Fruit fly (Drosophila melanogaster) whole organism, embryonic: ENCODE measurements around the gene sni.
A peak's percentile ranks its signal among the peaks of the same experiment; 100 is the strongest.

Experiments used
- CG10321 ChIP-seq: fragments of 200-800 bp; sonication (Bioruptor generic); IDR thresholded peaks from 2 replicates; pipeline ENCODE4 v1.3.6; 2022; ENCODE audit warnings: missing biosample characterization, missing genetic modification characterization
- CG10565 ChIP-seq: fragments of 200-800 bp; sonication (Bioruptor generic); optimal IDR thresholded peaks from 3 replicates; lab custom pipeline; 2016; ENCODE audit warnings: missing biosample characterization, mild to moderate bottlenecking, missing genetic modification characterization
- CG12236 ChIP-seq: fragments of 200-800 bp; sonication (Bioruptor generic); optimal IDR thresholded peaks from 2 replicates; lab custom pipeline; 2016; ENCODE audit warnings: missing biosample characterization, missing genetic modification characterization
- CG14667 ChIP-seq: fragments of 200-800 bp; sonication (Bioruptor generic); IDR thresholded peaks from 2 replicates; pipeline ENCODE4 v1.3.6; 2022; ENCODE audit warnings: missing biosample characterization, missing genetic modification characterization
- CG15514 ChIP-seq: fragments of 200-800 bp; sonication (Bioruptor generic); optimal IDR thresholded peaks from 3 replicates; lab custom pipeline; 2017; ENCODE audit warnings: missing biosample characterization, missing genetic modification characterization, mild to moderate bottlenecking, moderate library complexity, missing genetic modification reagents
- CG1602 ChIP-seq: fragments of 200-800 bp; sonication (Bioruptor generic); optimal IDR thresholded peaks from 3 replicates; lab custom pipeline; 2016; ENCODE audit warnings: missing biosample characterization, missing genetic modification characterization
- CG17385 ChIP-seq: fragments of 200-800 bp; sonication (Bioruptor generic); optimal IDR thresholded peaks from 3 replicates; lab custom pipeline; 2018; ENCODE audit warnings: missing biosample characterization, mild to moderate bottlenecking, missing genetic modification characterization
- CG2199 ChIP-seq: fragments of 200-800 bp; sonication (Bioruptor generic); IDR thresholded peaks from 3 replicates; pipeline ENCODE4 v1.3.6; 2022; ENCODE audit warnings: missing biosample characterization, missing genetic modification characterization
- CG4360 ChIP-seq: fragments of 200-800 bp; sonication (Bioruptor generic); IDR thresholded peaks from 2 replicates; pipeline ENCODE4 v1.3.6; 2022; ENCODE audit warnings: missing biosample characterization, missing genetic modification characterization
- CG4404 ChIP-seq: fragments of 200-800 bp; sonication (Bioruptor generic); IDR thresholded peaks from 2 replicates; pipeline ENCODE4 v1.3.6; 2022; ENCODE audit warnings: missing biosample characterization, missing genetic modification characterization
- CG5953 ChIP-seq: fragments of 200-800 bp; sonication (Bioruptor generic); IDR thresholded peaks from 2 replicates; pipeline ENCODE4 v1.3.6; 2022; ENCODE audit warnings: missing biosample characterization, missing genetic modification characterization
- CG6272 ChIP-seq: fragments of 200-800 bp; sonication (Bioruptor generic); IDR thresholded peaks from 2 replicates; pipeline ENCODE4 v1.3.6; 2022; ENCODE audit warnings: missing biosample characterization, missing genetic modification characterization
- CG6683 ChIP-seq: fragments of 200-800 bp; sonication (Bioruptor generic); optimal IDR thresholded peaks from 2 replicates; lab custom pipeline; 2017; ENCODE audit warnings: missing biosample characterization, mild to moderate bottlenecking, missing genetic modification characterization, missing genetic modification reagents
- CG7372 ChIP-seq: fragments of 200-800 bp; sonication (Bioruptor generic); IDR thresholded peaks from 2 replicates; pipeline ENCODE4 v1.3.6; 2022; ENCODE audit warnings: missing biosample characterization, missing genetic modification characterization
- CG7987 ChIP-seq: fragments of 200-800 bp; sonication (Bioruptor generic); optimal IDR thresholded peaks from 2 replicates; lab custom pipeline; 2018; ENCODE audit warnings: missing biosample characterization, mild to moderate bottlenecking, missing genetic modification characterization, moderate library complexity
- CG8478 ChIP-seq: fragments of >200 bp; optimal IDR thresholded peaks from 2 replicates; lab custom pipeline; 2018
- CG8765 ChIP-seq: fragments of 200-800 bp; sonication (Bioruptor generic); IDR thresholded peaks from 2 replicates; pipeline ENCODE4 v1.3.6; 2022; ENCODE audit warnings: missing biosample characterization, missing genetic modification characterization
- CG8924 ChIP-seq: fragments of 200-800 bp; optimal IDR thresholded peaks from 3 replicates; lab custom pipeline; 2019; ENCODE audit warnings: missing biosample characterization, mild to moderate bottlenecking, missing genetic modification characterization, moderate library complexity
- Dll ChIP-seq: fragments of 200-800 bp; sonication (Bioruptor generic); IDR thresholded peaks from 4 replicates; pipeline ENCODE4 v1.3.6; 2022; ENCODE audit warnings: missing biosample characterization, missing genetic modification characterization; ENCODE audit not compliant: partially characterized antibody
- HLH54F ChIP-seq: fragments of 200-800 bp; sonication (Bioruptor generic); optimal IDR thresholded peaks from 3 replicates; lab custom pipeline; 2016; ENCODE audit warnings: missing biosample characterization, missing genetic modification characterization
- Hey ChIP-seq: fragments of 200-800 bp; sonication (Bioruptor generic); optimal IDR thresholded peaks from 3 replicates; lab custom pipeline; 2018; ENCODE audit warnings: missing biosample characterization, mild to moderate bottlenecking, missing genetic modification characterization
- Lpt ChIP-seq: fragments of >200 bp; optimal IDR thresholded peaks from 2 replicates; lab custom pipeline; 2018; ENCODE audit warnings: missing biosample characterization, missing genetic modification characterization
- Rfx ChIP-seq: fragments of 200-800 bp; sonication (Bioruptor generic); IDR thresholded peaks from 2 replicates; pipeline ENCODE4 v1.3.6; 2022; ENCODE audit warnings: missing biosample characterization, missing genetic modification characterization
- Taf1 ChIP-seq: fragments of 200-800 bp; sonication (Bioruptor generic); IDR thresholded peaks from 2 replicates; pipeline ENCODE4 v1.3.6; 2022; ENCODE audit warnings: missing biosample characterization, missing genetic modification characterization
- Trl ChIP-seq, 3 experiments: fragments of >200 bp in 2 of 3; fragments of 200-800 bp in 1 of 3; sonication (Bioruptor generic) in 1 of 3; optimal IDR thresholded peaks; 2 replicates in 1 of 3; 3 replicates in 2 of 3; lab custom pipeline; 2016 to 2017; ENCODE audit warnings: missing biosample characterization in 1 of 3, missing genetic modification characterization in 1 of 3
- ab ChIP-seq: fragments of 200-800 bp; sonication (Bioruptor generic); optimal IDR thresholded peaks from 2 replicates; lab custom pipeline; 2016; ENCODE audit warnings: missing biosample characterization, missing genetic modification characterization
- amos ChIP-seq: fragments of 200-800 bp; sonication (Bioruptor generic); IDR thresholded peaks from 2 replicates; pipeline ENCODE4 v1.3.6; 2022; ENCODE audit warnings: missing biosample characterization, missing genetic modification characterization; ENCODE audit not compliant: partially characterized antibody
- bbx ChIP-seq: fragments of 200-800 bp; sonication (Bioruptor generic); IDR thresholded peaks from 2 replicates; pipeline ENCODE4 v1.3.6; 2022; ENCODE audit warnings: missing biosample characterization, missing genetic modification characterization; ENCODE audit not compliant: partially characterized antibody
- ci ChIP-seq: fragments of 200-800 bp; sonication (Bioruptor generic); IDR thresholded peaks from 3 replicates; pipeline ENCODE4 v1.3.6; 2022; ENCODE audit warnings: missing biosample characterization, missing genetic modification characterization
- cwo ChIP-seq: fragments of 200-800 bp; sonication (Bioruptor generic); optimal IDR thresholded peaks from 3 replicates; lab custom pipeline; 2017; ENCODE audit warnings: missing biosample characterization, missing genetic modification characterization, mild to moderate bottlenecking, moderate library complexity, missing genetic modification reagents
- dm ChIP-seq: fragments of 200-800 bp; sonication (Bioruptor generic); optimal IDR thresholded peaks from 3 replicates; lab custom pipeline; 2016; ENCODE audit warnings: missing biosample characterization, missing genetic modification characterization
- en ChIP-seq: fragments of 200-800 bp; sonication (Bioruptor generic); optimal IDR thresholded peaks from 2 replicates; lab custom pipeline; 2016; ENCODE audit warnings: missing biosample characterization, missing genetic modification characterization
- eve ChIP-seq, 2 experiments: fragments of >200 bp; optimal IDR thresholded peaks; 2 replicates each; lab custom pipeline; 2017; ENCODE audit warnings: missing biosample characterization in 2 of 2, missing genetic modification characterization in 2 of 2
- eyg ChIP-seq: fragments of 200-800 bp; sonication (Bioruptor generic); optimal IDR thresholded peaks from 3 replicates; lab custom pipeline; 2016; ENCODE audit warnings: missing biosample characterization, missing genetic modification characterization
- gce ChIP-seq: fragments of 200-800 bp; sonication (Bioruptor generic); IDR thresholded peaks from 3 replicates; pipeline ENCODE4 v1.3.6; 2022; ENCODE audit warnings: missing biosample characterization, missing genetic modification characterization
- grau ChIP-seq: fragments of 200-800 bp; optimal IDR thresholded peaks from 3 replicates; lab custom pipeline; 2019; ENCODE audit warnings: missing biosample characterization, mild to moderate bottlenecking, missing genetic modification characterization, moderate library complexity
- hkb ChIP-seq, 2 experiments: fragments of 200-800 bp in 1 of 2; fragments of >200 bp in 1 of 2; sonication (Bioruptor generic) in 1 of 2; IDR thresholded peaks in 1 of 2; optimal IDR thresholded peaks in 1 of 2; 2 replicates each; pipeline versions ENCODE4 v1.3.6 to Lab custom; 2017 to 2022; ENCODE audit warnings: missing biosample characterization in 1 of 2, missing genetic modification characterization in 1 of 2
- luna ChIP-seq: fragments of 200-800 bp; sonication (Bioruptor generic); optimal IDR thresholded peaks from 2 replicates; lab custom pipeline; 2016; ENCODE audit warnings: missing biosample characterization, missing genetic modification characterization
- nom ChIP-seq: fragments of 200-800 bp; sonication (Bioruptor generic); optimal IDR thresholded peaks from 2 replicates; lab custom pipeline; 2017; ENCODE audit warnings: missing biosample characterization, missing genetic modification characterization, mild to moderate bottlenecking, moderate library complexity, missing genetic modification reagents
- pan ChIP-seq, 4 experiments: fragments of >200 bp in 3 of 4; fragments of 200-800 bp in 1 of 4; sonication (Bioruptor generic) in 1 of 4; optimal IDR thresholded peaks in 3 of 4; IDR thresholded peaks in 1 of 4; 2 replicates each; pipeline versions ENCODE4 v1.3.6 to Lab custom; 2017 to 2022; ENCODE audit warnings: missing biosample characterization in 2 of 4, missing genetic modification characterization in 2 of 4, mixed read lengths in 1 of 4
- peb ChIP-seq: fragments of 200-800 bp; sonication (Bioruptor generic); IDR thresholded peaks from 2 replicates; pipeline ENCODE4 v1.3.6; 2022; ENCODE audit warnings: missing biosample characterization, missing genetic modification characterization
- sens ChIP-seq: fragments of 200-800 bp; sonication (Bioruptor generic); peaks from one replicate; lab custom pipeline; 2016; ENCODE audit warnings: missing biosample characterization, missing genetic modification characterization
- sens-2 ChIP-seq: fragments of 200-800 bp; sonication (Bioruptor generic); IDR thresholded peaks from 2 replicates; pipeline ENCODE4 v1.3.6; 2022; ENCODE audit warnings: missing biosample characterization, missing genetic modification characterization
- tgo ChIP-seq: fragments of 200-800 bp; sonication (Bioruptor generic); IDR thresholded peaks from 3 replicates; pipeline ENCODE4 v1.3.6; 2022; ENCODE audit warnings: missing biosample characterization, missing genetic modification characterization
- trem ChIP-seq: fragments of 200-800 bp; optimal IDR thresholded peaks from 3 replicates; lab custom pipeline; 2019; ENCODE audit warnings: missing biosample characterization, mild to moderate bottlenecking, missing genetic modification characterization, moderate library complexity
- tup ChIP-seq: fragments of 200-800 bp; sonication (Bioruptor generic); optimal IDR thresholded peaks from 2 replicates; lab custom pipeline; 2016; ENCODE audit warnings: missing biosample characterization, mild to moderate bottlenecking, missing genetic modification characterization, moderate library complexity
- z ChIP-seq: fragments of 200-800 bp; sonication (Bioruptor generic); IDR thresholded peaks from 3 replicates; pipeline ENCODE4 v1.3.6; 2022; ENCODE audit warnings: missing biosample characterization, missing genetic modification characterization
- zen ChIP-seq: fragments of 200-800 bp; sonication (Bioruptor generic); optimal IDR thresholded peaks from 3 replicates; lab custom pipeline; 2018; ENCODE audit warnings: missing biosample characterization, mild to moderate bottlenecking, missing genetic modification characterization, moderate library complexity
- zf30C ChIP-seq: fragments of 200-800 bp; sonication (Bioruptor generic); optimal IDR thresholded peaks from 3 replicates; lab custom pipeline; 2018; ENCODE audit warnings: missing biosample characterization, mild to moderate bottlenecking, missing genetic modification characterization
- zfh1 ChIP-seq: fragments of 200-800 bp; sonication (Bioruptor generic); IDR thresholded peaks from 3 replicates; pipeline ENCODE4 v1.3.6; 2022; ENCODE audit warnings: missing biosample characterization, missing genetic modification characterization

The sni gene

DNA sequence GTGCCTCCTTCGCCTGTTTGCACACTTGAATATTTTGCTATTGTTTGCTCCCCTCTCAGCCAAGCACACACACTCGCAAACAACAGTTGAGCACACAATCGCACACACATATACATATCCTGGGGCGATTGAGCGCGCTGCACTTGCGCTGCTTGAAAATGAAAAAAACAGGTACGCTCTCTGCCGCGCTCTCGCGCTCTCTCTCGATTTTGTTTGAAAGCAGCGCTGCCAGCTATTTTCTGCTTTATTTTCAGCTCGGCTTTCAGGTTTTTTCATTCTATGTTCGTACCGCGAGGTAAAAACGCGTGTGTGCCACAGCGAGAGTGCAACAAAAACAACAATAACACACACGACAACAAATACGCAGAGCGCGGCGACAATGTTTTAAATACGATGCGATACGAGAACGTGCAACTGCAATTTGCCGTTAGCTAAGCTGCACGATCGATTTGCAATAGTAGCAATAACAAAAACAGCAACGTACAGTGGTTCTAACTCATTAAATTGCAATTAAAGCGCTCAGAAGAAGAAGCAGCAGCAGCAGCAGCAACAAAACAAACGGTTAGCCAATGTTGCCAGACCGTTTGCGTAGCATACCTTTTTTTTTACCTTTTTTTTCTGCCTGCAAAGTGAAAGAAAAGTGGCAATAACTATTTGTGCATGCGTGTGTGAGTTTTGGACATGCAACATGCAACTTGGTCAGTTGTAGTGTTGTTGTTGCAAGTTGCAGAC, 27.8 kb downstream of the sni start (continued):
- TF ChIP-seq CG5953 (GFP tag; lab: Robert Waterston, UW) (no peak), CG15514 (GFP tag; lab: Kevin White, UChicago) (no peak), ci (GFP tag; lab: Robert Waterston, UW) (no peak), CG4360 (peak; percentile 69), CG12236 (GFP tag; lab: Kevin White, UChicago) (no peak), luna (GFP tag; lab: Kevin White, UChicago) (no peak), peb (no peak), CG17385 (GFP tag; lab: Kevin White, UChicago) (peak; percentile 63), nom (GFP tag; lab: Kevin White, UChicago) (peak; percentile 7), CG1602 (GFP tag; lab: Kevin White, UChicago) (no peak), gce (no peak), dm (GFP tag; lab: Kevin White, UChicago) (no peak), en (GFP tag; lab: Kevin White, UChicago) (no peak), tgo (no peak), CG10565 (GFP tag; lab: Kevin White, UChicago) (no peak), tup (GFP tag; lab: Kevin White, UChicago) (no peak), CG14667 (GFP tag; lab: Robert Waterston, UW) (no peak), CG8478 (lab: Kevin White, UChicago) (no peak), Dll (GFP tag; lab: Robert Waterston, UW) (no peak), pan (optimal IDR thresholded peaks at IDR 0.05; lab: Kevin White, UChicago) (no peak), pan (GFP tag; optimal IDR thresholded peaks at IDR 0.05 in 1 of 2, IDR thresholded peaks at IDR 0.05 in 1 of 2) (no peak), cwo (GFP tag; lab: Kevin White, UChicago) (no peak), hkb (optimal IDR thresholded peaks at IDR 0.05; lab: Kevin White, UChicago) (no peak), hkb (GFP tag; IDR thresholded peaks at IDR 0.05; lab: Robert Waterston, UW) (no peak), CG7372 (GFP tag; lab: Robert Waterston, UW) (no peak), eyg (GFP tag; lab: Kevin White, UChicago) (no peak), Lpt (GFP tag; lab: Kevin White, UChicago) (no peak), CG8924 (tag; lab: Kevin White, UChicago) (peak; percentile 8), zfh1 (GFP tag; lab: Robert Waterston, UW) (no peak), zf30C (GFP tag; lab: Kevin White, UChicago) (no peak), bbx (GFP tag; lab: Robert Waterston, UW) (no peak; the same call in 1 of the 2 replicates), CG2199 (GFP tag; lab: Robert Waterston, UW) (0 out of 3 replicates have a peak, but pooled peaks have one; percentile 35), amos (0 out of 2 replicates have a peak, but pooled peaks have one; percentile 4), CG10321 (GFP tag; lab: Robert Waterston, UW) (no peak), CG6272 (GFP tag; lab: Robert Waterston, UW) (no peak), HLH54F (GFP tag; lab: Kevin White, UChicago) (no peak), grau (tag; lab: Kevin White, UChicago) (no peak), Taf1 (GFP tag; lab: Robert Waterston, UW) (no peak), Trl (optimal IDR thresholded peaks at IDR 0.05; lab: Kevin White, UChicago) (peak; percentile 39 to 83), Trl (GFP tag; optimal IDR thresholded peaks at IDR 0.05; lab: Kevin White, UChicago) (no peak), Hey (no peak), CG4404 (no peak), ab (no peak), Rfx (no peak), trem (no peak), eve (GFP tag; optimal IDR thresholded peaks at IDR 0.05; lab: Kevin White, UChicago) (no peak), CG7987 (GFP tag; lab: Kevin White, UChicago) (no peak), z (peak; percentile 45; the same call in 1 of the 3 replicates), sens (peak; percentile 65), CG8765 (GFP tag; lab: Robert Waterston, UW) (no peak), CG6683 (GFP tag; lab: Kevin White, UChicago) (no peak), sens-2 (GFP tag; lab: Robert Waterston, UW) (no peak), zen (peak; percentile 94)
